Worm (Caenorhabditis elegans) whole organism, late embryonic: ENCODE measurements around the gene F54H5.14.

Experiments used
- C08G9.2 ChIP-seq: sonication (generic microtip); optimal IDR thresholded peaks from 2 replicates; lab custom pipeline; 2016; ENCODE audit warnings: mild to moderate bottlenecking, missing genetic modification characterization, moderate library complexity, missing compliant biosample characterization
- K02D7.2 ChIP-seq: sonication (generic microtip); optimal IDR thresholded peaks from 2 replicates; lab custom pipeline; 2017; ENCODE audit warnings: mild to moderate bottlenecking, missing genetic modification characterization, missing compliant biosample characterization
- K09A11.1 ChIP-seq: sonication (generic microtip); optimal IDR thresholded peaks from 2 replicates; lab custom pipeline; 2017; ENCODE audit warnings: antibody characterized with exemption, mild to moderate bottlenecking, missing genetic modification characterization, missing compliant biosample characterization; ENCODE audit not compliant: insufficient read depth
- T23F11.4 ChIP-seq: fragments of 200-800 bp; sonication (Bioruptor generic); optimal IDR thresholded peaks from 2 replicates; lab custom pipeline; 2018; ENCODE audit warnings: mild to moderate bottlenecking, missing genetic modification characterization, missing compliant biosample characterization
- ama-1 ChIP-seq: fragments of 150-350 bp; optimal IDR thresholded peaks from 2 replicates; lab custom pipeline; 2014
- ceh-14 ChIP-seq: sonication (generic microtip); optimal IDR thresholded peaks from 2 replicates; lab custom pipeline; 2016; ENCODE audit warnings: missing genotype, missing genetic modification characterization, missing compliant biosample characterization
- ceh-18 ChIP-seq: sonication (generic microtip); optimal IDR thresholded peaks from 2 replicates; lab custom pipeline; 2016; ENCODE audit warnings: missing genetic modification characterization, missing compliant biosample characterization
- ceh-2 ChIP-seq: sonication (generic microtip); optimal IDR thresholded peaks from 2 replicates; lab custom pipeline; 2016; ENCODE audit warnings: missing genotype, missing genetic modification characterization, missing compliant biosample characterization
- ceh-22 ChIP-seq: sonication (generic microtip); optimal IDR thresholded peaks from 2 replicates; lab custom pipeline; 2017; ENCODE audit warnings: missing biosample characterization, missing genetic modification characterization
- ceh-30 ChIP-seq: fragments of 150-350 bp; optimal IDR thresholded peaks from 2 replicates; lab custom pipeline; 2014; ENCODE audit warnings: missing biosample characterization, missing genetic modification characterization
- ceh-31 ChIP-seq: sonication (generic microtip); optimal IDR thresholded peaks from 2 replicates; lab custom pipeline; 2016; ENCODE audit warnings: missing genetic modification characterization, missing compliant biosample characterization
- ceh-48 ChIP-seq: sonication (generic microtip); optimal IDR thresholded peaks from 2 replicates; lab custom pipeline; 2016; ENCODE audit warnings: missing genetic modification characterization, inconsistent platforms, missing compliant biosample characterization
- ceh-6 ChIP-seq: fragments of 200-800 bp; sonication (Bioruptor generic); optimal IDR thresholded peaks from 2 replicates; lab custom pipeline; 2018; ENCODE audit warnings: mild to moderate bottlenecking, missing genetic modification characterization, missing compliant biosample characterization
- dmd-4 ChIP-seq: sonication (generic microtip); optimal IDR thresholded peaks from 2 replicates; lab custom pipeline; 2016; ENCODE audit warnings: borderline replicate concordance, missing genetic modification characterization, missing compliant biosample characterization
- dve-1 ChIP-seq: sonication (generic microtip); optimal IDR thresholded peaks from 2 replicates; lab custom pipeline; 2017; ENCODE audit warnings: antibody characterized with exemption, mild to moderate bottlenecking, missing genetic modification characterization, missing compliant biosample characterization
- elt-2 ChIP-seq: sonication (generic microtip); optimal IDR thresholded peaks from 2 replicates; lab custom pipeline; 2016; ENCODE audit warnings: missing genetic modification reagents, missing genetic modification characterization, missing compliant biosample characterization
- elt-4 ChIP-seq: sonication (generic microtip); optimal IDR thresholded peaks from 2 replicates; lab custom pipeline; 2016; ENCODE audit warnings: missing genetic modification characterization, missing compliant biosample characterization
- ets-4 ChIP-seq: sonication (generic microtip); optimal IDR thresholded peaks from 2 replicates; lab custom pipeline; 2016; ENCODE audit warnings: missing genetic modification characterization, missing compliant biosample characterization
- fkh-10 ChIP-seq: fragments of 150-350 bp; optimal IDR thresholded peaks from 2 replicates; lab custom pipeline; 2014; ENCODE audit warnings: missing biosample characterization, missing genetic modification reagents, missing genetic modification characterization
- fkh-6 ChIP-seq: sonication (generic microtip); optimal IDR thresholded peaks from 2 replicates; lab custom pipeline; 2016; ENCODE audit warnings: missing genetic modification characterization, missing compliant biosample characterization
- hlh-30 ChIP-seq: sonication (generic microtip); optimal IDR thresholded peaks from 2 replicates; lab custom pipeline; 2017; ENCODE audit warnings: antibody characterized with exemption, missing genetic modification characterization, missing compliant biosample characterization; ENCODE audit not compliant: insufficient read depth
- hlh-6 ChIP-seq: sonication (generic microtip); optimal IDR thresholded peaks from 2 replicates; lab custom pipeline; 2016; ENCODE audit warnings: missing genotype, missing genetic modification characterization, missing compliant biosample characterization
- hlh-8 ChIP-seq: sonication (generic microtip); optimal IDR thresholded peaks from 2 replicates; lab custom pipeline; 2016; ENCODE audit warnings: missing genotype, missing genetic modification characterization, missing compliant biosample characterization
- lin-11 ChIP-seq: fragments of 200-800 bp; sonication (Bioruptor generic); optimal IDR thresholded peaks from 2 replicates; lab custom pipeline; 2018; ENCODE audit warnings: mild to moderate bottlenecking, missing genetic modification characterization, missing compliant biosample characterization
- madf-2 ChIP-seq: sonication (generic microtip); optimal IDR thresholded peaks from 2 replicates; lab custom pipeline; 2017; ENCODE audit warnings: missing genetic modification characterization, missing compliant biosample characterization
- mec-3 ChIP-seq: sonication (generic microtip); optimal IDR thresholded peaks from 2 replicates; lab custom pipeline; 2016; ENCODE audit warnings: borderline replicate concordance, missing genetic modification characterization, missing compliant biosample characterization
- nfya-1 ChIP-seq: sonication (generic microtip); optimal IDR thresholded peaks from 2 replicates; lab custom pipeline; 2017; ENCODE audit warnings: missing genetic modification characterization, mild to moderate bottlenecking, missing compliant biosample characterization, antibody characterized with exemption, moderate library complexity
- npax-4 ChIP-seq: sonication (generic microtip); optimal IDR thresholded peaks from 2 replicates; lab custom pipeline; 2016; ENCODE audit warnings: missing genetic modification characterization, missing compliant biosample characterization
- pag-3 ChIP-seq: sonication (generic microtip); optimal IDR thresholded peaks from 2 replicates; lab custom pipeline; 2016; ENCODE audit warnings: missing compliant biosample characterization, missing genetic modification characterization, borderline replicate concordance
- pat-9 ChIP-seq: fragments of 200-800 bp; sonication (Bioruptor generic); optimal IDR thresholded peaks from 2 replicates; lab custom pipeline; 2018; ENCODE audit warnings: mild to moderate bottlenecking, missing genetic modification characterization, moderate library complexity, missing compliant biosample characterization
- pha-2 ChIP-seq: sonication (generic microtip); optimal IDR thresholded peaks from 2 replicates; lab custom pipeline; 2017; ENCODE audit warnings: mild to moderate bottlenecking, missing genetic modification characterization, missing compliant biosample characterization
- pqm-1 ChIP-seq: sonication (generic microtip); optimal IDR thresholded peaks from 2 replicates; lab custom pipeline; 2016; ENCODE audit warnings: missing genetic modification characterization, missing compliant biosample characterization
- rnt-1 ChIP-seq: sonication (generic microtip); optimal IDR thresholded peaks from 2 replicates; lab custom pipeline; 2016; ENCODE audit warnings: missing genetic modification characterization, missing compliant biosample characterization
- sox-4 ChIP-seq: sonication (generic microtip); optimal IDR thresholded peaks from 2 replicates; lab custom pipeline; 2017; ENCODE audit warnings: mild to moderate bottlenecking, missing genetic modification characterization, inconsistent platforms, missing compliant biosample characterization
- syd-9 ChIP-seq: sonication (generic microtip); optimal IDR thresholded peaks from 2 replicates; lab custom pipeline; 2016; ENCODE audit warnings: mild to moderate bottlenecking, missing genetic modification characterization, moderate library complexity, missing compliant biosample characterization
- tbx-2 ChIP-seq: sonication (generic microtip); optimal IDR thresholded peaks from 2 replicates; lab custom pipeline; 2016; ENCODE audit warnings: missing genetic modification characterization, missing compliant biosample characterization
- unc-3 ChIP-seq, 2 experiments: fragments of 200-800 bp in 1 of 2; sonication (Bioruptor generic) in 1 of 2; sonication (generic microtip) in 1 of 2; conservative IDR thresholded peaks in 1 of 2; optimal IDR thresholded peaks in 1 of 2; 2 replicates each; pipeline versions ENCODE4 v1.3.6 to Lab custom; 2016 to 2022; ENCODE audit warnings: missing compliant biosample characterization in 2 of 2, missing genetic modification characterization in 2 of 2, missing genetic modification reagents in 1 of 2
- unc-55 ChIP-seq: sonication (generic microtip); optimal IDR thresholded peaks from 2 replicates; lab custom pipeline; 2017; ENCODE audit warnings: missing biosample characterization, missing genetic modification reagents, missing genetic modification characterization
- unc-86 ChIP-seq: sonication (generic microtip); optimal IDR thresholded peaks from 2 replicates; lab custom pipeline; 2016; ENCODE audit warnings: missing genetic modification characterization, missing compliant biosample characterization
- zip-5 ChIP-seq: sonication (generic microtip); optimal IDR thresholded peaks from 2 replicates; lab custom pipeline; 2016; ENCODE audit warnings: missing genetic modification characterization, missing compliant biosample characterization

The F54H5.14 gene

ce11 chrII:6608626-6609025 lies 16.6 kb downstream of the F54H5.14 start:
- TF ChIP-seq ama-1 (lab: Kevin White, UChicago) = no peak
- TF ChIP-seq fkh-10 (GFP tag; lab: Kevin White, UChicago) = no peak
- TF ChIP-seq, all 69 proteins: peak for 0

ce11 chrII:6600973-6601372 lies 24.2 kb downstream of the F54H5.14 start, which contains the start of gene vps-33.2:
vps-33.2 (plus strand) TSS chrII:6601216.
- no peak for TF ChIP-seq K09A11.1
- TF ChIP-seq nfya-1 (tag; lab: Kevin White, UChicago) = peak; percentile 34

- TF ChIP-seq tbx-2 (tag; lab: Kevin White, UChicago) (no peak), dmd-4 (no peak), sox-4 (tag; lab: Kevin White, UChicago) (no peak), pat-9 (no peak), ceh-18 (tag; lab: Kevin White, UChicago) (no peak), nfya-1 (tag; lab: Kevin White, UChicago) (peak; percentile 41), pha-2 (tag; lab: Kevin White, UChicago) (no peak), ceh-48 (peak; percentile 65), ama-1 (lab: Kevin White, UChicago) (no peak), T23F11.4 (GFP tag; lab: Kevin White, UChicago) (no peak)
Measured at ce11 chrII:6598050-6598449, 27.2 kb downstream of the F54H5.14 start, which contains the start of gene dnj-8. dnj-8 (minus strand) TSS chrII:6598080.

- no peak for TF ChIP-seq lin-11 (tag; lab: Kevin White, UChicago)
- TF ChIP-seq dve-1 (tag; lab: Kevin White, UChicago) = no peak
- TF ChIP-seq sox-4 (tag; lab: Kevin White, UChicago) = no peak
- no peak for TF ChIP-seq fkh-6
- TF ChIP-seq ceh-30 = no peak
- TF ChIP-seq ceh-31 (tag; lab: Kevin White, UChicago) = no peak
- TF ChIP-seq pat-9 = no peak
- TF ChIP-seq pag-3 (tag; lab: Kevin White, UChicago) = no peak
- TF ChIP-seq fkh-10 (GFP tag; lab: Kevin White, UChicago) = no peak
- no peak for TF ChIP-seq hlh-6
- no peak for TF ChIP-seq ets-4 (tag; lab: Kevin White, UChicago)
- no peak for TF ChIP-seq syd-9 (tag; lab: Kevin White, UChicago)
- no peak for TF ChIP-seq elt-2
- TF ChIP-seq npax-4 (tag; lab: Kevin White, UChicago) = no peak
- no peak for TF ChIP-seq ceh-22
- no peak for TF ChIP-seq zip-5
- TF ChIP-seq madf-2 (tag; lab: Kevin White, UChicago) = no peak
Measured at ce11 chrII:6597507-6597906, 27.7 kb downstream of the F54H5.14 start.

- TF ChIP-seq pqm-1 (tag; lab: Kevin White, UChicago) = no peak
- TF ChIP-seq fkh-6 = no peak
- TF ChIP-seq K02D7.2 = no peak
- TF ChIP-seq fkh-10 (GFP tag; lab: Kevin White, UChicago) = no peak
- TF ChIP-seq ceh-2 (tag; lab: Kevin White, UChicago) = no peak
Measured at ce11 chrII:6594151-6594550, 31.1 kb downstream of the F54H5.14 start, which contains the start of gene aipr-1. aipr-1 (minus strand) TSS chrII:6594251.

- TF ChIP-seq ets-4 (tag; lab: Kevin White, UChicago) = no peak
- TF ChIP-seq zip-5 = no peak
- TF ChIP-seq unc-55 (GFP tag; lab: Kevin White, UChicago) = no peak
- no peak for TF ChIP-seq npax-4 (tag; lab: Kevin White, UChicago)
- TF ChIP-seq C08G9.2 (tag; lab: Kevin White, UChicago) = no peak
- TF ChIP-seq unc-3 (GFP tag; conservative IDR thresholded peaks at IDR 0.05; lab: Robert Waterston, UW) = no peak
- TF ChIP-seq unc-3 (tag; optimal IDR thresholded peaks at IDR 0.05; lab: Kevin White, UChicago) = no peak
- no peak for TF ChIP-seq unc-86
- no peak for TF ChIP-seq ceh-31 (tag; lab: Kevin White, UChicago)
- TF ChIP-seq ceh-6 (GFP tag; lab: Kevin White, UChicago) = no peak
- TF ChIP-seq hlh-30 (tag; lab: Kevin White, UChicago) = no peak
- TF ChIP-seq rnt-1 (tag; lab: Kevin White, UChicago) = no peak
- no peak for TF ChIP-seq ceh-14
- no peak for TF ChIP-seq hlh-8
- no peak for TF ChIP-seq syd-9 (tag; lab: Kevin White, UChicago)
- no peak for TF ChIP-seq elt-4 (tag; lab: Kevin White, UChicago)
- no peak for TF ChIP-seq mec-3 (tag; lab: Kevin White, UChicago)
- TF ChIP-seq pag-3 (tag; lab: Kevin White, UChicago) = no peak
- no peak for TF ChIP-seq elt-2
- no peak for TF ChIP-seq ceh-18 (tag; lab: Kevin White, UChicago)
- TF ChIP-seq, all 69 proteins: peak for 0
Measured at ce11 chrII:6592251-6592650, 33.0 kb downstream of the F54H5.14 start, which contains the start of gene C56C10.9. C56C10.9 (minus strand) TSS chrII:6592351.
